Fruit fly (Drosophila melanogaster) whole organism, embryonic: ENCODE measurements around the gene VGlut.

Experiments
- Asciz ChIP-seq: fragments of 200-800 bp; sonication (Bioruptor generic); optimal IDR thresholded peaks from 2 replicates; lab custom pipeline; 2017; ENCODE audit warnings: missing biosample characterization, mild to moderate bottlenecking, missing genetic modification characterization, missing genetic modification reagents
- CG11085 ChIP-seq: fragments of 200-800 bp; sonication (Bioruptor generic); IDR thresholded peaks from 2 replicates; pipeline ENCODE4 v1.3.6; 2022; ENCODE audit warnings: missing biosample characterization, missing genetic modification characterization
- CG12104 ChIP-seq: fragments of 200-800 bp; sonication (Bioruptor generic); optimal IDR thresholded peaks from 3 replicates; lab custom pipeline; 2016; ENCODE audit warnings: missing biosample characterization, missing genetic modification characterization
- CG12391 ChIP-seq: fragments of 200-800 bp; sonication (Bioruptor generic); optimal IDR thresholded peaks from 3 replicates; lab custom pipeline; 2018; ENCODE audit warnings: missing biosample characterization, mild to moderate bottlenecking, missing genetic modification characterization, moderate library complexity
- CG12769 ChIP-seq: fragments of 200-800 bp; sonication (Bioruptor generic); optimal IDR thresholded peaks from 2 replicates; lab custom pipeline; 2019; ENCODE audit warnings: missing biosample characterization, mild to moderate bottlenecking, missing genetic modification characterization, moderate library complexity
- CG15073 ChIP-seq: fragments of 200-800 bp; sonication (Bioruptor generic); optimal IDR thresholded peaks from 2 replicates; lab custom pipeline; 2016; ENCODE audit warnings: missing biosample characterization, missing genetic modification characterization
- CG15269 ChIP-seq: fragments of 200-800 bp; sonication (Bioruptor generic); optimal IDR thresholded peaks from 2 replicates; lab custom pipeline; 2018; ENCODE audit warnings: missing biosample characterization, mild to moderate bottlenecking, missing genetic modification characterization, moderate library complexity
- CG17829 ChIP-seq: fragments of 200-800 bp; optimal IDR thresholded peaks from 2 replicates; lab custom pipeline; 2019; ENCODE audit warnings: missing biosample characterization, mild to moderate bottlenecking, missing genetic modification characterization, moderate library complexity
- CG18619 ChIP-seq: fragments of 200-800 bp; sonication (Bioruptor generic); optimal IDR thresholded peaks from 3 replicates; lab custom pipeline; 2017; ENCODE audit warnings: missing biosample characterization, mild to moderate bottlenecking, missing genetic modification characterization
- CG2120 ChIP-seq: fragments of 200-800 bp; sonication (Bioruptor generic); optimal IDR thresholded peaks from 3 replicates; lab custom pipeline; 2016; ENCODE audit warnings: missing biosample characterization, missing genetic modification characterization
- CG32767 ChIP-seq: fragments of 200-800 bp; sonication (Bioruptor generic); IDR thresholded peaks from 2 replicates; pipeline ENCODE4 v1.3.6; 2022; ENCODE audit warnings: missing biosample characterization, missing genetic modification characterization
- CG32772 ChIP-seq: fragments of 200-800 bp; sonication (Bioruptor generic); IDR thresholded peaks from 2 replicates; pipeline ENCODE4 v1.3.6; 2022; ENCODE audit warnings: missing biosample characterization, missing genetic modification characterization
- CG5245 ChIP-seq: fragments of 200-800 bp; sonication (Bioruptor generic); optimal IDR thresholded peaks from 3 replicates; lab custom pipeline; 2016; ENCODE audit warnings: missing biosample characterization, missing genetic modification characterization
- CG6813 ChIP-seq: fragments of 200-800 bp; sonication (Bioruptor generic); optimal IDR thresholded peaks from 2 replicates; lab custom pipeline; 2017; ENCODE audit warnings: missing biosample characterization, missing genetic modification characterization, mild to moderate bottlenecking, moderate library complexity, missing genetic modification reagents
- CG8359 ChIP-seq: fragments of 200-800 bp; sonication (Bioruptor generic); optimal IDR thresholded peaks from 2 replicates; lab custom pipeline; 2017; ENCODE audit warnings: missing biosample characterization, mild to moderate bottlenecking, missing genetic modification characterization, borderline replicate concordance
- CG9609 ChIP-seq: fragments of 200-800 bp; sonication (Bioruptor generic); optimal IDR thresholded peaks from 3 replicates; lab custom pipeline; 2016; ENCODE audit warnings: missing biosample characterization, missing genetic modification characterization
- CTCF ChIP-seq: fragments of 200-800 bp; sonication (Bioruptor generic); optimal IDR thresholded peaks from 2 replicates; lab custom pipeline; 2017; ENCODE audit warnings: missing biosample characterization, mild to moderate bottlenecking, missing genetic modification characterization, moderate library complexity
- Dfd ChIP-seq, 2 experiments: fragments of >200 bp; optimal IDR thresholded peaks; 2 replicates each; lab custom pipeline; 2017; ENCODE audit warnings: missing biosample characterization in 2 of 2, missing genetic modification characterization in 2 of 2
- Doc3 ChIP-seq: fragments of 200-800 bp; sonication (Bioruptor generic); IDR thresholded peaks from 3 replicates; pipeline ENCODE4 v1.3.6; 2022; ENCODE audit warnings: missing biosample characterization, missing genetic modification characterization; ENCODE audit not compliant: partially characterized antibody
- HLH3B ChIP-seq: fragments of 200-800 bp; sonication (Bioruptor generic); IDR thresholded peaks from 2 replicates; pipeline ENCODE4 v1.3.6; 2022; ENCODE audit warnings: missing biosample characterization, missing genetic modification characterization
- Hr78 ChIP-seq, 2 experiments: fragments of 200-800 bp in 1 of 2; fragments of >200 bp in 1 of 2; sonication (Bioruptor generic) in 1 of 2; optimal IDR thresholded peaks; 2 replicates each; lab custom pipeline; 2017 to 2019; ENCODE audit warnings: missing biosample characterization in 2 of 2, missing genetic modification characterization in 2 of 2, mild to moderate bottlenecking in 1 of 2, moderate library complexity in 1 of 2
- Hsf ChIP-seq: fragments of 200-800 bp; sonication (Bioruptor generic); optimal IDR thresholded peaks from 3 replicates; lab custom pipeline; 2016; ENCODE audit warnings: missing biosample characterization, missing genetic modification characterization
- Kr ChIP-seq: fragments of 200-800 bp; sonication (Bioruptor generic); optimal IDR thresholded peaks from 2 replicates; lab custom pipeline; 2017; ENCODE audit warnings: missing biosample characterization, mild to moderate bottlenecking, missing genetic modification characterization
- MESR4 ChIP-seq: fragments of 200-800 bp; sonication (Bioruptor generic); optimal IDR thresholded peaks from 2 replicates; lab custom pipeline; 2018; ENCODE audit warnings: missing biosample characterization, mild to moderate bottlenecking, missing genetic modification characterization, moderate library complexity
- Max ChIP-seq: fragments of 200-800 bp; sonication (Bioruptor generic); optimal IDR thresholded peaks from 2 replicates; lab custom pipeline; 2016; ENCODE audit warnings: missing biosample characterization, mild to moderate bottlenecking, missing genetic modification characterization
- Meics ChIP-seq: fragments of 200-800 bp; sonication (Bioruptor generic); optimal IDR thresholded peaks from 2 replicates; lab custom pipeline; 2017; ENCODE audit warnings: missing biosample characterization, mild to moderate bottlenecking, missing genetic modification characterization
- Nf-YA ChIP-seq: fragments of 200-800 bp; sonication (Bioruptor generic); IDR thresholded peaks from 2 replicates; pipeline ENCODE4 v1.3.6; 2022; ENCODE audit warnings: missing biosample characterization, missing genetic modification characterization
- Sox102F ChIP-seq: fragments of 200-800 bp; sonication (Bioruptor generic); optimal IDR thresholded peaks from 2 replicates; lab custom pipeline; 2018; ENCODE audit warnings: missing biosample characterization, mild to moderate bottlenecking, missing genetic modification characterization, moderate library complexity
- bcd ChIP-seq: fragments of 200-800 bp; sonication (Bioruptor generic); optimal IDR thresholded peaks from 2 replicates; lab custom pipeline; 2017; ENCODE audit warnings: missing biosample characterization, mild to moderate bottlenecking, missing genetic modification characterization
- bowl ChIP-seq: fragments of 200-800 bp; sonication (Bioruptor generic); IDR thresholded peaks from 2 replicates; pipeline ENCODE4 v1.3.6; 2022; ENCODE audit warnings: missing biosample characterization, missing genetic modification characterization
- bsh ChIP-seq, 2 experiments: fragments of 200-800 bp; sonication (Bioruptor generic); optimal IDR thresholded peaks; 2 replicates each; lab custom pipeline; 2017 to 2018; ENCODE audit warnings: mild to moderate bottlenecking in 2 of 2, missing biosample characterization in 2 of 2, missing genetic modification characterization in 2 of 2, moderate library complexity in 1 of 2
- cg ChIP-seq: fragments of 200-800 bp; sonication (Bioruptor generic); optimal IDR thresholded peaks from 3 replicates; lab custom pipeline; 2019; ENCODE audit warnings: missing biosample characterization, mild to moderate bottlenecking, missing genetic modification characterization, moderate library complexity
- croc ChIP-seq: fragments of 200-800 bp; sonication (Bioruptor generic); conservative IDR thresholded peaks from 3 replicates; pipeline ENCODE4 v1.3.6; 2022; ENCODE audit warnings: missing biosample characterization, missing genetic modification characterization
- dm ChIP-seq: fragments of 200-800 bp; sonication (Bioruptor generic); optimal IDR thresholded peaks from 3 replicates; lab custom pipeline; 2016; ENCODE audit warnings: missing biosample characterization, missing genetic modification characterization
- dpn ChIP-seq, 2 experiments: fragments of 200-800 bp; sonication (Bioruptor generic); optimal IDR thresholded peaks; 3 replicates each; lab custom pipeline; 2016; ENCODE audit warnings: missing biosample characterization in 2 of 2, missing genetic modification characterization in 2 of 2
- emc ChIP-seq: fragments of 200-800 bp; sonication (Bioruptor generic); optimal IDR thresholded peaks from 2 replicates; lab custom pipeline; 2016; ENCODE audit warnings: missing biosample characterization, missing genetic modification characterization
- inv ChIP-seq: fragments of 200-800 bp; sonication (Bioruptor generic); IDR thresholded peaks from 2 replicates; pipeline ENCODE4 v1.3.6; 2022; ENCODE audit warnings: missing biosample characterization, missing genetic modification characterization; ENCODE audit not compliant: partially characterized antibody
- kay ChIP-seq: fragments of 200-800 bp; sonication (Bioruptor generic); optimal IDR thresholded peaks from 2 replicates; lab custom pipeline; 2016; ENCODE audit warnings: missing biosample characterization, missing genetic modification characterization
- mam ChIP-seq: fragments of 200-800 bp; sonication (Bioruptor generic); optimal IDR thresholded peaks from 3 replicates; lab custom pipeline; 2016; ENCODE audit warnings: missing biosample characterization, missing genetic modification characterization
- mirr ChIP-seq: fragments of 200-800 bp; sonication (Bioruptor generic); optimal IDR thresholded peaks from 3 replicates; lab custom pipeline; 2018; ENCODE audit warnings: missing biosample characterization, mild to moderate bottlenecking, missing genetic modification characterization
- nau ChIP-seq: fragments of 200-800 bp; sonication (Bioruptor generic); optimal IDR thresholded peaks from 3 replicates; lab custom pipeline; 2017; ENCODE audit warnings: missing biosample characterization, mild to moderate bottlenecking, missing genetic modification characterization, missing genetic modification reagents
- nom ChIP-seq: fragments of 200-800 bp; sonication (Bioruptor generic); optimal IDR thresholded peaks from 2 replicates; lab custom pipeline; 2017; ENCODE audit warnings: missing biosample characterization, missing genetic modification characterization, mild to moderate bottlenecking, moderate library complexity, missing genetic modification reagents
- salm ChIP-seq: fragments of 200-800 bp; sonication (Bioruptor generic); optimal IDR thresholded peaks from 2 replicates; lab custom pipeline; 2018; ENCODE audit warnings: missing biosample characterization, mild to moderate bottlenecking, missing genetic modification characterization
- schlank ChIP-seq: fragments of 200-800 bp; sonication (Bioruptor generic); optimal IDR thresholded peaks from 2 replicates; lab custom pipeline; 2018; ENCODE audit warnings: missing biosample characterization, mild to moderate bottlenecking, missing genetic modification characterization
- sens ChIP-seq: fragments of 200-800 bp; sonication (Bioruptor generic); peaks from one replicate; lab custom pipeline; 2016; ENCODE audit warnings: missing biosample characterization, missing genetic modification characterization
- slbo ChIP-seq: fragments of 200-800 bp; sonication (Bioruptor generic); IDR thresholded peaks from 2 replicates; pipeline ENCODE4 v1.3.6; 2022; ENCODE audit warnings: missing biosample characterization, missing genetic modification characterization
- so ChIP-seq: fragments of 200-800 bp; sonication (Bioruptor generic); IDR thresholded peaks from 3 replicates; pipeline ENCODE4 v1.3.6; 2022; ENCODE audit warnings: missing biosample characterization, missing genetic modification characterization
- tll ChIP-seq, 2 experiments: fragments of 200-800 bp in 1 of 2; fragments of >200 bp in 1 of 2; sonication (Bioruptor generic) in 1 of 2; optimal IDR thresholded peaks; 2 replicates each; lab custom pipeline; 2017 to 2019; ENCODE audit warnings: missing biosample characterization in 2 of 2, missing genetic modification characterization in 2 of 2, mild to moderate bottlenecking in 1 of 2, moderate library complexity in 1 of 2
- zen ChIP-seq: fragments of 200-800 bp; sonication (Bioruptor generic); optimal IDR thresholded peaks from 3 replicates; lab custom pipeline; 2018; ENCODE audit warnings: missing biosample characterization, mild to moderate bottlenecking, missing genetic modification characterization, moderate library complexity

The VGlut gene

dm6 chr2L:2426444-2427188 is 26.5 kb downstream of the VGlut start (continued):
- peak; percentile 39 for TF ChIP-seq Meics (GFP tag; lab: Kevin White, UChicago)
- TF ChIP-seq Hsf = peak; percentile 56
- no peak for TF ChIP-seq CG15073 (GFP tag; lab: Kevin White, UChicago)
- TF ChIP-seq CTCF = no peak
- TF ChIP-seq sens (GFP tag; lab: Kevin White, UChicago) = peak; percentile 89
- TF ChIP-seq dm (GFP tag; lab: Kevin White, UChicago) = no peak
- peak; percentile 59 for TF ChIP-seq Asciz
- TF ChIP-seq salm (tag; lab: Kevin White, UChicago) = peak; percentile 31
- TF ChIP-seq tll (GFP tag; optimal IDR thresholded peaks at IDR 0.05; lab: Kevin White, UChicago) = no peak
- no peak for TF ChIP-seq CG8359
- TF ChIP-seq CG15269 = peak; percentile 55
- no peak for TF ChIP-seq mirr (GFP tag; lab: Kevin White, UChicago)
- no peak for TF ChIP-seq Doc3 (GFP tag; lab: Robert Waterston, UW)
- TF ChIP-seq slbo (GFP tag; lab: Robert Waterston, UW) = 0 out of 2 replicates have a peak, but pooled peaks have one; percentile 20
- TF ChIP-seq CG12391 = peak; percentile 44
- TF ChIP-seq emc (GFP tag; lab: Kevin White, UChicago) = no peak
- 0 out of 3 replicates have a peak, but pooled peaks have one; percentile 25 for TF ChIP-seq croc (GFP tag; lab: Robert Waterston, UW)
- no peak for TF ChIP-seq Hr78 (GFP tag; optimal IDR thresholded peaks at IDR 0.05; lab: Kevin White, UChicago)
- TF ChIP-seq Kr (GFP tag; lab: Kevin White, UChicago) = no peak
- no peak for TF ChIP-seq CG32767
- no peak for TF ChIP-seq zen (tag; lab: Kevin White, UChicago)
- TF ChIP-seq dpn (GFP tag; optimal IDR thresholded peaks at IDR 0.05; lab: Kevin White, UChicago) = peak; percentile 57 to 63
- no peak for TF ChIP-seq Dfd (GFP tag; optimal IDR thresholded peaks at IDR 0.05; lab: Kevin White, UChicago)
- TF ChIP-seq bcd (GFP tag; lab: Kevin White, UChicago) = peak; percentile 54
- TF ChIP-seq CG11085 (GFP tag; lab: Robert Waterston, UW) = no peak
- peak; percentile 72 for TF ChIP-seq HLH3B (GFP tag; lab: Robert Waterston, UW)
- peak; percentile 17 for TF ChIP-seq CG17829 (tag; lab: Kevin White, UChicago)
- TF ChIP-seq cg (GFP tag; lab: Kevin White, UChicago) = no peak
- peak; percentile 85 for TF ChIP-seq Sox102F
- no peak for TF ChIP-seq kay
- TF ChIP-seq CG18619 = no peak
- no peak for TF ChIP-seq inv (GFP tag; lab: Robert Waterston, UW)
- TF ChIP-seq CG9609 (GFP tag; lab: Kevin White, UChicago) = peak; percentile 37
- peak; percentile 35 for TF ChIP-seq CG5245 (GFP tag; lab: Kevin White, UChicago)
- peak; percentile 33 for TF ChIP-seq nom (GFP tag; lab: Kevin White, UChicago)
- peak; percentile 63 to 77 for TF ChIP-seq bsh (GFP tag; optimal IDR thresholded peaks at IDR 0.05; lab: Kevin White, UChicago)
- TF ChIP-seq Nf-YA (GFP tag; lab: Robert Waterston, UW) = peak; percentile 30; the same call in 1 of the 2 replicates
- TF ChIP-seq so (GFP tag; lab: Robert Waterston, UW) = no peak
- peak; percentile 53 for TF ChIP-seq CG12769 (tag; lab: Kevin White, UChicago)
- TF ChIP-seq bowl (GFP tag; lab: Robert Waterston, UW) = no peak
- no peak for TF ChIP-seq schlank (tag; lab: Kevin White, UChicago)
- TF ChIP-seq Max (GFP tag; lab: Kevin White, UChicago) = peak; percentile 15
- TF ChIP-seq CG32772 (GFP tag; lab: Robert Waterston, UW) = peak; percentile 46; the same call in 1 of the 2 replicates
- peak; percentile 38 for TF ChIP-seq CG2120 (GFP tag; lab: Kevin White, UChicago)
- peak; percentile 35 for TF ChIP-seq mam
- peak; percentile 32 for TF ChIP-seq nau (GFP tag; lab: Kevin White, UChicago)
- TF ChIP-seq CG6813 (GFP tag; lab: Kevin White, UChicago) = no peak
- TF ChIP-seq MESR4 (GFP tag; lab: Kevin White, UChicago) = no peak
- TF ChIP-seq CG12104 (GFP tag; lab: Kevin White, UChicago) = no peak
